Fruit fly (Drosophila melanogaster): Measurements from ENCODE around the gene rho-5.

dm6 chr2L:10395035-10395434 lies 21.3 kb upstream of the rho-5 start:
- TF ChIP-seq CTCF (optimal IDR thresholded peaks at IDR 0.05) = no peak
- TF ChIP-seq CG8478 (optimal IDR thresholded peaks at IDR 0.05) = no peak

Measured in S2 (cell line).